Worm (Caenorhabditis elegans) whole organism, young adult: ENCODE data around the gene srlf-36.

Source experiments
- B0261.1 ChIP-seq: sonication (generic microtip); optimal IDR thresholded peaks from 2 replicates; lab custom pipeline; 2016; ENCODE audit warnings: mild to moderate bottlenecking, missing genetic modification characterization, moderate library complexity, missing compliant biosample characterization
- egl-18 ChIP-seq: fragments of 200-800 bp; sonication (Bioruptor generic); IDR thresholded peaks from 2 replicates; pipeline ENCODE4 v1.3.6; 2022; ENCODE audit warnings: missing genetic modification reagents, missing genetic modification characterization, missing compliant biosample characterization
- egrh-3 ChIP-seq: fragments of 200-800 bp; sonication (Bioruptor generic); IDR thresholded peaks from 2 replicates; pipeline ENCODE4 v1.3.6; 2022; ENCODE audit warnings: missing genetic modification reagents, missing genetic modification characterization, missing compliant biosample characterization
- let-607 ChIP-seq, 2 experiments: fragments of 200-800 bp in 1 of 2; sonication (Bioruptor generic) in 1 of 2; sonication (generic microtip) in 1 of 2; optimal IDR thresholded peaks; 2 replicates each; lab custom pipeline; 2016 to 2018; ENCODE audit warnings: mild to moderate bottlenecking in 2 of 2, missing compliant biosample characterization in 2 of 2, missing genetic modification characterization in 2 of 2, moderate library complexity in 2 of 2, missing genotype in 1 of 2
- lin-35 ChIP-seq, 3 experiments: fragments of 150-350 bp in 2 of 3; sonication (generic microtip) in 1 of 3; optimal IDR thresholded peaks; 2 replicates each; lab custom pipeline; 2014 to 2018; ENCODE audit warnings: missing biosample characterization in 3 of 3, missing genetic modification characterization in 3 of 3, missing genetic modification reagents in 3 of 3
- lin-54 ChIP-seq: fragments of 200-800 bp; sonication (Bioruptor generic); optimal IDR thresholded peaks from 2 replicates; lab custom pipeline; 2018; ENCODE audit warnings: mild to moderate bottlenecking, missing genetic modification characterization, missing compliant biosample characterization
- nfya-1 ChIP-seq: sonication (generic microtip); optimal IDR thresholded peaks from 2 replicates; lab custom pipeline; 2017; ENCODE audit warnings: antibody characterized with exemption, missing compliant biosample characterization, missing genetic modification characterization, borderline replicate concordance; ENCODE audit not compliant: insufficient read depth
- snpc-1.3 ChIP-seq: sonication (generic microtip); optimal IDR thresholded peaks from 2 replicates; lab custom pipeline; 2017; ENCODE audit warnings: missing genetic modification characterization, mild to moderate bottlenecking, missing compliant biosample characterization, antibody characterized with exemption, moderate library complexity, missing genotype, missing genetic modification reagents; ENCODE audit not compliant: insufficient read depth
- ztf-22 ChIP-seq: fragments of 200-800 bp; sonication (Bioruptor generic); optimal IDR thresholded peaks from 2 replicates; lab custom pipeline; 2018; ENCODE audit warnings: mild to moderate bottlenecking, missing genetic modification characterization, moderate library complexity, missing compliant biosample characterization

- TF ChIP-seq let-607 (tag; optimal IDR thresholded peaks at IDR 0.05; lab: Kevin White, UChicago) (no peak), ztf-22 (GFP tag; lab: Kevin White, UChicago) (no peak), lin-35 (GFP tag; optimal IDR thresholded peaks at IDR 0.05; lab: Kevin White, UChicago) (no peak), B0261.1 (tag; lab: Kevin White, UChicago) (no peak), egl-18 (GFP tag; lab: Robert Waterston, UW) (no peak), lin-54 (GFP tag; lab: Kevin White, UChicago) (no peak), egrh-3 (GFP tag; lab: Robert Waterston, UW) (no peak), nfya-1 (tag; lab: Kevin White, UChicago) (no peak), snpc-1.3 (tag; lab: Kevin White, UChicago) (no peak)
These were observed 9.3 kb downstream of the srlf-36 start, which contains the start of gene nhr-251 for ce11 chrV:600231-600630.
